Fruit fly (Drosophila melanogaster) whole organism, adult: ENCODE measurements around the gene RpS10b.

ENCODE experiments used
- CG12768 ChIP-seq: fragments of 200-800 bp; sonication (Bioruptor generic); optimal IDR thresholded peaks from 2 replicates; lab custom pipeline; 2017; ENCODE audit warnings: missing biosample characterization, missing genetic modification characterization, mild to moderate bottlenecking, moderate library complexity, missing genetic modification reagents
- CG1620 ChIP-seq: fragments of 200-800 bp; sonication (Bioruptor generic); optimal IDR thresholded peaks from 2 replicates; lab custom pipeline; 2016; ENCODE audit warnings: missing biosample characterization, missing genetic modification characterization
- CG5204 ChIP-seq: fragments of 200-800 bp; sonication (Bioruptor generic); optimal IDR thresholded peaks from 2 replicates; lab custom pipeline; 2016; ENCODE audit warnings: missing biosample characterization, missing genetic modification characterization
- CG7045 ChIP-seq: fragments of 200-800 bp; sonication (Bioruptor generic); optimal IDR thresholded peaks from 2 replicates; lab custom pipeline; 2017; ENCODE audit warnings: missing biosample characterization, mild to moderate bottlenecking, missing genetic modification characterization
- CG7101 ChIP-seq: fragments of 200-800 bp; sonication (Bioruptor generic); optimal IDR thresholded peaks from 2 replicates; lab custom pipeline; 2018; ENCODE audit warnings: missing biosample characterization, mild to moderate bottlenecking, missing genetic modification characterization, moderate library complexity
- Crg-1 ChIP-seq: fragments of 200-800 bp; sonication (Bioruptor generic); optimal IDR thresholded peaks from 2 replicates; lab custom pipeline; 2016; ENCODE audit warnings: missing biosample characterization, missing genetic modification characterization
- Mnt ChIP-seq: fragments of 200-800 bp; sonication (Bioruptor generic); optimal IDR thresholded peaks from 2 replicates; lab custom pipeline; 2016; ENCODE audit warnings: missing biosample characterization, mild to moderate bottlenecking, missing genetic modification characterization
- ovo ChIP-seq: fragments of 200-800 bp; sonication (Bioruptor generic); optimal IDR thresholded peaks from 2 replicates; lab custom pipeline; 2016; ENCODE audit warnings: missing biosample characterization, missing genetic modification characterization
- pad ChIP-seq: fragments of 200-800 bp; sonication (Bioruptor generic); optimal IDR thresholded peaks from 3 replicates; lab custom pipeline; 2017; ENCODE audit warnings: missing biosample characterization, missing genetic modification characterization, mild to moderate bottlenecking, moderate library complexity, missing genetic modification reagents
- toe ChIP-seq: fragments of 200-800 bp; sonication (Bioruptor generic); optimal IDR thresholded peaks from 2 replicates; lab custom pipeline; 2016; ENCODE audit warnings: missing biosample characterization, missing genetic modification characterization

- no peak for TF ChIP-seq CG7045 (GFP tag; lab: Kevin White, UChicago)
- no peak for TF ChIP-seq pad
- TF ChIP-seq Crg-1 (GFP tag; lab: Kevin White, UChicago), result no peak
- TF ChIP-seq CG7101 (tag; lab: Kevin White, UChicago), result no peak
- no peak for TF ChIP-seq ovo (GFP tag; lab: Kevin White, UChicago)
- TF ChIP-seq Mnt (GFP tag; lab: Kevin White, UChicago), result no peak
- no peak for TF ChIP-seq toe
- no peak for TF ChIP-seq CG5204
- TF ChIP-seq CG12768 (GFP tag; lab: Kevin White, UChicago), result no peak
- TF ChIP-seq CG1620 (GFP tag; lab: Kevin White, UChicago), result no peak
These were observed 14.5 kb upstream of the RpS10b start, which contains the start of gene CG14204 for dm6 chrX:19583317-19583716.
